Fruit fly (Drosophila melanogaster): ENCODE measurements around the gene CG6154.

Gene CG6154

dm6 chr3R:26228026-26228635 lies 34.3 kb upstream of the CG6154 start (continued):
- TF ChIP-seq CG14014 (GFP tag; IDR thresholded peaks at IDR 0.05) (peak; percentile 83; the same call in 1 of the 2 replicates), pb (GFP tag; optimal IDR thresholded peaks at IDR 0.05) (peak; percentile 71), CG15073 (GFP tag; optimal IDR thresholded peaks at IDR 0.05) (no peak), CG13424 (tag; optimal IDR thresholded peaks at IDR 0.05) (peak; percentile 80), CG14860 (GFP tag; IDR thresholded peaks at IDR 0.05; ENCODE audit: partially characterized antibody) (no peak), pzg (GFP tag; optimal IDR thresholded peaks at IDR 0.05) (no peak), ato (GFP tag; IDR thresholded peaks at IDR 0.05; ENCODE audit: partially characterized antibody) (no peak), gsb (GFP tag; IDR thresholded peaks at IDR 0.05) (peak; percentile 80), Spps (tag; optimal IDR thresholded peaks at IDR 0.05) (peak; percentile 61), CG1603 (tag; optimal IDR thresholded peaks at IDR 0.05) (peak; percentile 88), Ravus (GFP tag; IDR thresholded peaks at IDR 0.05) (no peak; the same call in 1 of the 2 replicates), CG31388 (GFP tag; optimal IDR thresholded peaks at IDR 0.05) (no peak), bowl (GFP tag; IDR thresholded peaks at IDR 0.05) (peak; percentile 54; the same call in 1 of the 2 replicates), Ets97D (GFP tag; optimal IDR thresholded peaks at IDR 0.05) (peak; percentile 68), CkIIα-i1 (GFP tag; IDR thresholded peaks at IDR 0.05) (peak; percentile 74; the same call in 1 of the 2 replicates), ems (GFP tag; optimal IDR thresholded peaks at IDR 0.05) (peak; percentile 78), pita (GFP tag; optimal IDR thresholded peaks at IDR 0.05) (no peak), Dll (GFP tag; IDR thresholded peaks at IDR 0.05; ENCODE audit: partially characterized antibody) (no peak), wor (GFP tag; IDR thresholded peaks at IDR 0.05) (no peak), CG3838 (GFP tag; optimal IDR thresholded peaks at IDR 0.05) (peak; percentile 73), ftz-f1 (GFP tag; optimal IDR thresholded peaks at IDR 0.05) (peak; percentile 44), CG30403 (GFP tag; optimal IDR thresholded peaks at IDR 0.05) (peak; percentile 47), Myb (GFP tag; optimal IDR thresholded peaks at IDR 0.05) (peak; percentile 45), Sox102F (GFP tag; optimal IDR thresholded peaks at IDR 0.05) (peak; percentile 74), pan (optimal IDR thresholded peaks at IDR 0.05) (no peak), pan (GFP tag; optimal IDR thresholded peaks at IDR 0.05 in 1 of 2, IDR thresholded peaks at IDR 0.05 in 1 of 2) (peak in 1 of 2 experiments; percentile 74), CG2120 (GFP tag; optimal IDR thresholded peaks at IDR 0.05) (peak; percentile 78), vnd (GFP tag; IDR thresholded peaks at IDR 0.05; ENCODE audit: partially characterized antibody) (no peak), fd96Cb (tag; optimal IDR thresholded peaks at IDR 0.05) (peak; percentile 64), peb (GFP tag; IDR thresholded peaks at IDR 0.05) (peak; percentile 72), CG2889 (GFP tag; IDR thresholded peaks at IDR 0.05) (peak; percentile 53; the same call in 1 of the 3 replicates), CG1792 (GFP tag; optimal IDR thresholded peaks at IDR 0.05) (peak; percentile 95), ewg (GFP tag; optimal IDR thresholded peaks at IDR 0.05) (peak; percentile 64), CG4282 (GFP tag; optimal IDR thresholded peaks at IDR 0.05) (peak; percentile 74), tap (tag; optimal IDR thresholded peaks at IDR 0.05) (peak; percentile 72), ssp (GFP tag; IDR thresholded peaks at IDR 0.05) (peak; percentile 25; the same call in 1 of the 2 replicates), Rx (GFP tag; IDR thresholded peaks at IDR 0.05) (peak; percentile 58), CG6254 (GFP tag; optimal IDR thresholded peaks at IDR 0.05) (peak; percentile 85), CTCF (GFP tag; optimal IDR thresholded peaks at IDR 0.05) (peak; percentile 20), trem (tag; optimal IDR thresholded peaks at IDR 0.05) (peak; percentile 17), CG18011 (GFP tag; optimal IDR thresholded peaks at IDR 0.05) (peak; percentile 45), gcm (GFP tag; optimal IDR thresholded peaks at IDR 0.05) (peak; percentile 65), ERR (GFP tag; optimal IDR thresholded peaks at IDR 0.05) (peak; percentile 78), pho (GFP tag; optimal IDR thresholded peaks at IDR 0.05) (peak; percentile 86), lbe (GFP tag; optimal IDR thresholded peaks at IDR 0.05) (no peak), Mrtf (GFP tag; IDR thresholded peaks at IDR 0.05) (peak; percentile 63; the same call in 2 of the 3 replicates), crc (GFP tag; optimal IDR thresholded peaks at IDR 0.05) (peak; percentile 75), Sry-δ (GFP tag; optimal IDR thresholded peaks at IDR 0.05) (peak; percentile 63), CG5953 (GFP tag; IDR thresholded peaks at IDR 0.05) (peak; percentile 90), CG34376 (GFP tag; optimal IDR thresholded peaks at IDR 0.05) (peak; percentile 64), row (GFP tag; IDR thresholded peaks at IDR 0.05) (no peak)

Measured in whole organism, embryonic.